Worm (Caenorhabditis elegans): ENCODE measurements around the gene str-209.

ce11 chrV:4914879-4915278 is 33.9 kb upstream of the str-209 start, which contains the start of gene H23N18.6:
- no peak for TF ChIP-seq ama-1 (optimal IDR thresholded peaks at IDR 0.05)
- no peak for TF ChIP-seq tbx-37 (GFP tag; conservative IDR thresholded peaks at IDR 0.05)
- no peak for TF ChIP-seq F13C5.2 (tag; optimal IDR thresholded peaks at IDR 0.05)
- no peak for TF ChIP-seq tbx-11 (GFP tag; IDR thresholded peaks at IDR 0.05)
- TF ChIP-seq aly-1 (tag; optimal IDR thresholded peaks at IDR 0.05) = no peak

Data from whole organism, early embryonic.